Worm (Caenorhabditis elegans): ENCODE results near the gene nhr-229.

nhr-229 gene

ce11 chrIV:16988397-16988796 lies 42.0 kb downstream of the nhr-229 start, which contains the start of gene nccd-1:
nccd-1 (plus strand) TSS chrIV:16988697.
- no peak for TF ChIP-seq nhr-21 (tag; optimal IDR thresholded peaks at IDR 0.05)
- TF ChIP-seq alr-1 (tag; optimal IDR thresholded peaks at IDR 0.05): no peak
- TF ChIP-seq nhr-237 (tag; optimal IDR thresholded peaks at IDR 0.05): no peak
- no peak for TF ChIP-seq R02D3.7 (tag; optimal IDR thresholded peaks at IDR 0.05)
- TF ChIP-seq ztf-4 (tag; optimal IDR thresholded peaks at IDR 0.05): no peak
- no peak for TF ChIP-seq ztf-1 (GFP tag; conservative IDR thresholded peaks at IDR 0.05)
- no peak for TF ChIP-seq snpc-4 (tag; optimal IDR thresholded peaks at IDR 0.05)
- TF ChIP-seq nhr-12 (tag; optimal IDR thresholded peaks at IDR 0.05): no peak
- no peak for TF ChIP-seq C34F6.9 (tag; optimal IDR thresholded peaks at IDR 0.05)
- TF ChIP-seq nhr-77 (tag; optimal IDR thresholded peaks at IDR 0.05): no peak
- TF ChIP-seq Y55F3AM.14 (GFP tag; optimal IDR thresholded peaks at IDR 0.05): no peak
- no peak for TF ChIP-seq skn-1 (tag; optimal IDR thresholded peaks at IDR 0.05)
- no peak for TF ChIP-seq zag-1 (tag; optimal IDR thresholded peaks at IDR 0.05)
- no peak for TF ChIP-seq ztf-11 (tag; optimal IDR thresholded peaks at IDR 0.05)
- no peak for TF ChIP-seq mbf-1 (tag; optimal IDR thresholded peaks at IDR 0.05)
- no peak for TF ChIP-seq nhr-6 (tag; optimal IDR thresholded peaks at IDR 0.05)
- TF ChIP-seq F13H6.1 (tag; optimal IDR thresholded peaks at IDR 0.05): no peak
- no peak for TF ChIP-seq unc-62 (GFP tag; optimal IDR thresholded peaks at IDR 0.05)
- no peak for TF ChIP-seq lsy-2 (tag; optimal IDR thresholded peaks at IDR 0.05)
- no peak for TF ChIP-seq blmp-1 (tag; optimal IDR thresholded peaks at IDR 0.05; ENCODE audit: insufficient read depth)

All from whole organism, L2 larva.